Fruit fly (Drosophila melanogaster): ENCODE data around the gene CG15739.

The CG15739 gene

dm6 chrX:11920959-11921358 is 47.8 kb downstream of the CG15739 start (continued):
- TF ChIP-seq CG14965 (GFP tag; optimal IDR thresholded peaks at IDR 0.05; ENCODE audit: borderline replicate concordance) (no peak), Blimp-1 (GFP tag; optimal IDR thresholded peaks at IDR 0.05) (peak; percentile 91), otp (GFP tag; IDR thresholded peaks at IDR 0.05) (peak; percentile 81), CG17612 (GFP tag; IDR thresholded peaks at IDR 0.05) (peak; percentile 62), Neu2 (GFP tag; optimal IDR thresholded peaks at IDR 0.05; ENCODE audit: borderline replicate concordance) (no peak), Ada2b (GFP tag; IDR thresholded peaks at IDR 0.05) (peak; percentile 81), CG12155 (GFP tag; optimal IDR thresholded peaks at IDR 0.05) (peak; percentile 75), luna (GFP tag; optimal IDR thresholded peaks at IDR 0.05) (peak; percentile 9), CG15696 (tag; optimal IDR thresholded peaks at IDR 0.05) (peak; percentile 58), CkIIα-i1 (GFP tag; IDR thresholded peaks at IDR 0.05) (no peak), CG32767 (GFP tag; IDR thresholded peaks at IDR 0.05) (peak; percentile 87), CG10209 (GFP tag; optimal IDR thresholded peaks at IDR 0.05) (peak; percentile 88), eyg (GFP tag; optimal IDR thresholded peaks at IDR 0.05) (peak; percentile 71), CG7963 (GFP tag; IDR thresholded peaks at IDR 0.05; ENCODE audit: partially characterized antibody) (no peak), HHEX (GFP tag; optimal IDR thresholded peaks at IDR 0.05) (peak; percentile 85), unpg (GFP tag; optimal IDR thresholded peaks at IDR 0.05) (peak; percentile 94), CG12659 (GFP tag; optimal IDR thresholded peaks at IDR 0.05) (peak; percentile 88), CG9609 (GFP tag; optimal IDR thresholded peaks at IDR 0.05) (peak; percentile 41), TFAM (GFP tag; optimal IDR thresholded peaks at IDR 0.05) (peak; percentile 39), seq (GFP tag; IDR thresholded peaks at IDR 0.05) (peak; percentile 86), CG9876 (GFP tag; optimal IDR thresholded peaks at IDR 0.05) (peak; percentile 14), CG8290 (GFP tag; optimal IDR thresholded peaks at IDR 0.05) (peak; percentile 71), CG8290 (tag; optimal IDR thresholded peaks at IDR 0.05) (peak in 1 of 2 experiments; percentile 39), bcd (GFP tag; optimal IDR thresholded peaks at IDR 0.05) (peak; percentile 89), CG4854 (GFP tag; optimal IDR thresholded peaks at IDR 0.05) (peak; percentile 65), CG11398 (GFP tag; optimal IDR thresholded peaks at IDR 0.05) (peak; percentile 26), aop (GFP tag; IDR thresholded peaks at IDR 0.05) (no peak), Camta (GFP tag; optimal IDR thresholded peaks at IDR 0.05) (peak; percentile 84), CG4820 (GFP tag; optimal IDR thresholded peaks at IDR 0.05) (peak; percentile 76), CG18599 (GFP tag; optimal IDR thresholded peaks at IDR 0.05) (peak; percentile 87), Doc3 (GFP tag; IDR thresholded peaks at IDR 0.05; ENCODE audit: partially characterized antibody) (no peak), crol (GFP tag; IDR thresholded peaks at IDR 0.05) (peak; percentile 48), CG13424 (tag; optimal IDR thresholded peaks at IDR 0.05) (peak; percentile 95), cad (GFP tag; optimal IDR thresholded peaks at IDR 0.05) (no peak), CG1603 (tag; optimal IDR thresholded peaks at IDR 0.05) (peak; percentile 54), CG14860 (GFP tag; IDR thresholded peaks at IDR 0.05; ENCODE audit: partially characterized antibody) (no peak), tx (GFP tag; optimal IDR thresholded peaks at IDR 0.05) (peak; percentile 70), crc (GFP tag; optimal IDR thresholded peaks at IDR 0.05) (peak; percentile 63), pfk (GFP tag; optimal IDR thresholded peaks at IDR 0.05) (no peak), ap (GFP tag; IDR thresholded peaks at IDR 0.05) (peak; percentile 77), Hsf (GFP tag; optimal IDR thresholded peaks at IDR 0.05) (peak; percentile 74), Bteb2 (GFP tag; optimal IDR thresholded peaks at IDR 0.05) (peak; percentile 61), CG6791 (GFP tag; IDR thresholded peaks at IDR 0.05; ENCODE audit: partially characterized antibody) (no peak), tll (GFP tag; optimal IDR thresholded peaks at IDR 0.05) (no peak), CG1647 (GFP tag; optimal IDR thresholded peaks at IDR 0.05) (peak; percentile 41), CG15073 (GFP tag; optimal IDR thresholded peaks at IDR 0.05) (peak; percentile 21), bbx (GFP tag; IDR thresholded peaks at IDR 0.05; ENCODE audit: partially characterized antibody) (no peak), lbe (GFP tag; optimal IDR thresholded peaks at IDR 0.05) (peak; percentile 66), disco-r (GFP tag; optimal IDR thresholded peaks at IDR 0.05) (peak; percentile 52), Nf-YC (tag; optimal IDR thresholded peaks at IDR 0.05) (peak; percentile 85), ac (GFP tag; optimal IDR thresholded peaks at IDR 0.05) (no peak)

Data from whole organism, embryonic.